Worm (Caenorhabditis elegans) whole organism, L3 larva: ENCODE measurements around the gene emb-1.

Experiments
- R02D3.7 ChIP-seq: fragments of 150-350 bp; optimal IDR thresholded peaks from 2 replicates; lab custom pipeline; 2014; ENCODE audit warnings: missing biosample characterization, missing genetic modification characterization
- ceh-82 ChIP-seq: fragments of 150-350 bp; optimal IDR thresholded peaks from 2 replicates; lab custom pipeline; 2014; ENCODE audit warnings: missing biosample characterization, missing genetic modification characterization
- daf-12 ChIP-seq: fragments of 150-350 bp; optimal IDR thresholded peaks from 2 replicates; lab custom pipeline; 2014; ENCODE audit warnings: missing biosample characterization, missing genetic modification reagents, missing genetic modification characterization
- egl-5 ChIP-seq: fragments of 150-350 bp; optimal IDR thresholded peaks from 2 replicates; lab custom pipeline; 2017; ENCODE audit warnings: missing biosample characterization, missing genetic modification reagents, missing genetic modification characterization, inconsistent platforms
- elt-2 ChIP-seq: sonication (generic microtip); optimal IDR thresholded peaks from 2 replicates; lab custom pipeline; 2016; ENCODE audit warnings: missing genetic modification reagents, mild to moderate bottlenecking, missing genetic modification characterization, missing compliant biosample characterization
- eor-1 ChIP-seq, 2 experiments: fragments of 150-350 bp; optimal IDR thresholded peaks; 2 replicates each; lab custom pipeline; 2014 to 2018; ENCODE audit warnings: missing biosample characterization in 2 of 2, missing genetic modification characterization in 2 of 2
- fkh-2 ChIP-seq: fragments of 150-350 bp; optimal IDR thresholded peaks from 2 replicates; lab custom pipeline; 2014; ENCODE audit warnings: missing biosample characterization, missing genetic modification reagents, missing genetic modification characterization
- fos-1 ChIP-seq: fragments of 150-350 bp; optimal IDR thresholded peaks from 2 replicates; lab custom pipeline; 2014; ENCODE audit warnings: missing biosample characterization, missing genetic modification characterization
- hmg-11 ChIP-seq: sonication (generic microtip); optimal IDR thresholded peaks from 2 replicates; lab custom pipeline; 2016; ENCODE audit warnings: missing genetic modification characterization, missing compliant biosample characterization
- jun-1 ChIP-seq: fragments of 150-350 bp; optimal IDR thresholded peaks from 2 replicates; lab custom pipeline; 2014; ENCODE audit warnings: missing biosample characterization, missing genetic modification reagents, missing genetic modification characterization
- lin-15B ChIP-seq: fragments of 150-350 bp; optimal IDR thresholded peaks from 2 replicates; lab custom pipeline; 2014; ENCODE audit warnings: missing biosample characterization, missing genetic modification characterization
- lin-39 ChIP-seq: fragments of 150-350 bp; optimal IDR thresholded peaks from 2 replicates; lab custom pipeline; 2018; ENCODE audit warnings: missing biosample characterization, missing genetic modification reagents, missing genetic modification characterization
- lsy-12 ChIP-seq: sonication (generic microtip); optimal IDR thresholded peaks from 2 replicates; lab custom pipeline; 2016; ENCODE audit warnings: mild to moderate bottlenecking, missing genetic modification characterization, missing compliant biosample characterization
- nfya-1 ChIP-seq: sonication (generic microtip); optimal IDR thresholded peaks from 2 replicates; lab custom pipeline; 2017; ENCODE audit warnings: missing genetic modification characterization, mild to moderate bottlenecking, missing compliant biosample characterization, antibody characterized with exemption, moderate library complexity; ENCODE audit not compliant: insufficient read depth
- nhr-11 ChIP-seq: fragments of 150-350 bp; optimal IDR thresholded peaks from 2 replicates; lab custom pipeline; 2014; ENCODE audit warnings: missing biosample characterization, missing genetic modification characterization
- nhr-12 ChIP-seq: fragments of 150-350 bp; optimal IDR thresholded peaks from 2 replicates; lab custom pipeline; 2014; ENCODE audit warnings: missing biosample characterization, missing genetic modification characterization
- nhr-23 ChIP-seq: fragments of 150-350 bp; optimal IDR thresholded peaks from 2 replicates; lab custom pipeline; 2014; ENCODE audit warnings: missing biosample characterization, missing genetic modification reagents, missing genetic modification characterization
- nhr-237 ChIP-seq: fragments of 150-350 bp; optimal IDR thresholded peaks from 2 replicates; lab custom pipeline; 2014; ENCODE audit warnings: missing biosample characterization, missing genetic modification characterization
- nhr-28 ChIP-seq: fragments of 150-350 bp; optimal IDR thresholded peaks from 2 replicates; lab custom pipeline; 2014; ENCODE audit warnings: missing biosample characterization, missing genetic modification characterization
- nhr-43 ChIP-seq: sonication (generic microtip); optimal IDR thresholded peaks from 2 replicates; lab custom pipeline; 2016; ENCODE audit warnings: mild to moderate bottlenecking, missing genetic modification characterization, missing compliant biosample characterization; ENCODE audit not compliant: poor library complexity, severe bottlenecking
- nhr-67 ChIP-seq: fragments of 150-350 bp; optimal IDR thresholded peaks from 2 replicates; lab custom pipeline; 2014; ENCODE audit warnings: missing biosample characterization, missing genetic modification characterization
- nhr-76 ChIP-seq: fragments of 150-350 bp; sonication (generic microtip); optimal IDR thresholded peaks from 5 replicates; lab custom pipeline; 2014; ENCODE audit warnings: missing biosample characterization, missing genetic modification characterization
- nhr-77 ChIP-seq: fragments of 150-350 bp; optimal IDR thresholded peaks from 2 replicates; lab custom pipeline; 2014; ENCODE audit warnings: missing biosample characterization, missing genetic modification characterization
- pha-4 ChIP-seq: fragments of 150-350 bp; optimal IDR thresholded peaks from 2 replicates; lab custom pipeline; 2014; ENCODE audit warnings: missing biosample characterization, missing genetic modification reagents, missing genetic modification characterization
- pqm-1 ChIP-seq: fragments of 150-350 bp; optimal IDR thresholded peaks from 2 replicates; lab custom pipeline; 2017; ENCODE audit warnings: missing biosample characterization, missing genetic modification characterization, inconsistent platforms
- sea-2 ChIP-seq: fragments of 150-350 bp; sonication (generic microtip); optimal IDR thresholded peaks from 4 replicates; lab custom pipeline; 2014; ENCODE audit warnings: missing biosample characterization, missing genetic modification reagents, missing genetic modification characterization
- skn-1 ChIP-seq: fragments of 150-350 bp; optimal IDR thresholded peaks from 2 replicates; lab custom pipeline; 2014; ENCODE audit warnings: missing biosample characterization, missing genetic modification characterization
- snpc-4 ChIP-seq: fragments of 150-350 bp; optimal IDR thresholded peaks from 2 replicates; lab custom pipeline; 2014; ENCODE audit warnings: missing biosample characterization, missing genetic modification characterization
- tbx-2 ChIP-seq: sonication (generic microtip); optimal IDR thresholded peaks from 2 replicates; lab custom pipeline; 2016; ENCODE audit warnings: mild to moderate bottlenecking, missing genetic modification characterization, missing compliant biosample characterization
- unc-39 ChIP-seq: sonication (generic microtip); optimal IDR thresholded peaks from 4 replicates; lab custom pipeline; 2017; ENCODE audit warnings: missing biosample characterization, missing genetic modification characterization
- unc-62 ChIP-seq: fragments of 150-350 bp; sonication (generic microtip); optimal IDR thresholded peaks from 4 replicates; lab custom pipeline; 2014; ENCODE audit warnings: missing biosample characterization, missing genetic modification reagents, missing genetic modification characterization
- zag-1 ChIP-seq: fragments of 150-350 bp; optimal IDR thresholded peaks from 2 replicates; lab custom pipeline; 2014; ENCODE audit warnings: missing biosample characterization, missing genetic modification characterization
- ztf-11 ChIP-seq: fragments of 150-350 bp; optimal IDR thresholded peaks from 2 replicates; lab custom pipeline; 2014; ENCODE audit warnings: missing biosample characterization, missing genetic modification characterization
- ztf-4 ChIP-seq: fragments of 150-350 bp; optimal IDR thresholded peaks from 2 replicates; lab custom pipeline; 2014; ENCODE audit warnings: missing biosample characterization, missing genetic modification characterization

Gene emb-1

ce11 chrIII:5134506-5134905 is 38.7 kb upstream of the emb-1 start:
- TF ChIP-seq tbx-2 (tag; lab: Kevin White, UChicago) (peak; percentile 23), lin-39 (tag; lab: Kevin White, UChicago) (no peak), nfya-1 (tag; lab: Kevin White, UChicago) (peak; percentile 49)
- TF ChIP-seq, all 47 proteins: peak for 2

ce11 chrIII:5136033-5136597 is 37.1 kb upstream of the emb-1 start, which contains the start of gene tbx-2:
tbx-2 (minus strand) TSS chrIII:5136296.
- no peak for TF ChIP-seq nhr-67 (tag; lab: Kevin White, UChicago)
- TF ChIP-seq nfya-1 (tag; lab: Kevin White, UChicago) = peak; percentile 97
- TF ChIP-seq fkh-2 (tag; lab: Kevin White, UChicago) = no peak
- no peak for TF ChIP-seq nhr-23 (tag; lab: Kevin White, UChicago)
- TF ChIP-seq jun-1 = no peak
- TF ChIP-seq elt-2 (tag; lab: Kevin White, UChicago) = peak; percentile 8
- TF ChIP-seq tbx-2 (tag; lab: Kevin White, UChicago) = peak; percentile 90
- TF ChIP-seq eor-1 (tag; optimal IDR thresholded peaks at IDR 0.05; lab: Kevin White, UChicago) = no peak
- TF ChIP-seq nhr-77 (tag; lab: Kevin White, UChicago) = no peak
- no peak for TF ChIP-seq ceh-82
- TF ChIP-seq lin-15B = no peak
- TF ChIP-seq nhr-76 (tag; lab: Kevin White, UChicago) = no peak
- TF ChIP-seq lin-39 (tag; lab: Kevin White, UChicago) = no peak
- TF ChIP-seq hmg-11 (tag; lab: Kevin White, UChicago) = no peak

- no peak for TF ChIP-seq fkh-2 (tag; lab: Kevin White, UChicago)
- TF ChIP-seq pha-4 (tag; lab: Kevin White, UChicago) = peak; percentile 19
- peak; percentile 79 for TF ChIP-seq elt-2 (tag; lab: Kevin White, UChicago)
- TF ChIP-seq ceh-82 = no peak
- TF ChIP-seq pqm-1 (tag; lab: Kevin White, UChicago) = peak; percentile 70
- TF ChIP-seq nhr-23 (tag; lab: Kevin White, UChicago) = no peak
Measured at ce11 chrIII:5137099-5137498, 36.1 kb upstream of the emb-1 start.

DNA sequence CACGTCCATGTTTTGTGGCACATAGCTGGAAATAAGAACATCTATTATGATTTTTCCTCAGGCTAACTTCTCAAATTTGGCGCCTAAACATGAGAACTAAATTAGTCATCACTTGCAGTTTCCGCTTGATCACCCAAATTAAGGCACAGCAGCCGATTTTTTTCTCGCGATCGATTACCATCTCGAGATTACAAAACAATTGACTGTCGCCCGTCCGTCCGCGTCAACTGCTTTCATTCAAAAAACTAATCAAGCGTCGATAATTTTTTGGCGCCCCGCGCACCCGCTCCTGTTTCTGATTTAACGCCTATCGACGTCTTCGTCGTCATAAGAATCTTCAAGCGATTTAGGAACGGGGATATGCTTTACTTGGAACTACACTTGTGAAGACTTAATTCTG is 35.6 kb upstream of the emb-1 start:
- TF ChIP-seq tbx-2 (tag; lab: Kevin White, UChicago) (peak; percentile 53), nhr-12 (tag; lab: Kevin White, UChicago) (no peak)

DNA sequence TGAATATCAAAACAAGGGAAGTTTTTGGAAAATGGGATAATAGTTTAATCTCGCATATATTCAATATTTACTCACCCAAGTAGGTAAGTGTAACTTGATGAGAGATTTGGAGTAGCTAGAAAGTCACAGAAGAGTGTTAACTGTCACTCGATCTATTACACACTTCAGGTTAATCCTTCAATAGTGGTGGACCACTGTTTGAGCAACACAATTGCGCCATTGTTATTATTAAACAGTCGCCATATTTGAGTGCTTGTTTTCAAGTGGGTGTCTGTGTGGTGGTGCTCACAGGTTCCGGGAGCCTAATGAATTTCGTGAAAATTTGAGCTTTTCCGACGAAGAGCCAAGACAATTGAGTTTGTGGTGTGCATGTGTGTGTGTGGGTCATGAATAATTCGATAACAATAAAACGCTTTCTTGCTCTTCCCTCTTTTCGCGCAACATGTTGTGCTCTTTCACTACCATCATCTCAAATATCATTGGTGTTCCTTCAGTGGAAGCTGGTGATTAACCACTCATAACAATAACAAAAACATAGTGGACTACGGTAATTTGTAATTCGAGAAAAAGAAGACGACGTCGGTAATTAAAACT is 34.2 kb upstream of the emb-1 start:
- TF ChIP-seq nhr-77 (tag; lab: Kevin White, UChicago) = no peak
- no peak for TF ChIP-seq lin-39 (tag; lab: Kevin White, UChicago)
- no peak for TF ChIP-seq R02D3.7 (tag; lab: Kevin White, UChicago)
- TF ChIP-seq nhr-43 = no peak
- TF ChIP-seq skn-1 = no peak
- no peak for TF ChIP-seq nhr-76 (tag; lab: Kevin White, UChicago)
- no peak for TF ChIP-seq ceh-82
- no peak for TF ChIP-seq nfya-1 (tag; lab: Kevin White, UChicago)
- TF ChIP-seq ztf-11 (tag; lab: Kevin White, UChicago) = no peak
- TF ChIP-seq nhr-28 (tag; lab: Kevin White, UChicago) = no peak
- TF ChIP-seq jun-1 = no peak
- TF ChIP-seq lsy-12 = no peak
- no peak for TF ChIP-seq unc-62 (GFP tag; lab: Kevin White, UChicago)
- no peak for TF ChIP-seq snpc-4 (tag; lab: Kevin White, UChicago)
- no peak for TF ChIP-seq sea-2 (GFP tag; lab: Kevin White, UChicago)
- TF ChIP-seq fkh-2 (tag; lab: Kevin White, UChicago) = no peak
- TF ChIP-seq pha-4 (tag; lab: Kevin White, UChicago) = no peak
- no peak for TF ChIP-seq unc-39 (tag; lab: Kevin White, UChicago)
- TF ChIP-seq tbx-2 (tag; lab: Kevin White, UChicago) = no peak

DNA sequence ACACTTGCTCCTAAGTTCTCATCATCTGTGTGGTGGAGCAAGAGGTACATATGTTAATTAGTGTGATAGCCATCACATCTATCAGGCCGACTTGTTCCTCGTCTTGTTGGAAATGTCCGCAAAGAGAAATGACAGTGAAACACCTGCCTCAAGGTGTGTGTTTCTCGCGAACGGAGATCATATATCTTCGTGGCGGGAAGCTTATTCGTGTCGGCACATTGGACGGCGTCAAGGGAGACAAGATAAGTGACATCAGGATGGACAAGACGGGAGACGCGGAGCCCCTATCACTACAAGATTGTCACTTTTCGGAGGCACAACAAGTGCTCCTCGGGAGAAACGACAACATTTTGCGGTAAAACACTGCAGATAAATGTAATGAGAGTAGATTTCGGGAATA is 33.5 kb upstream of the emb-1 start:
- TF ChIP-seq elt-2 (tag; lab: Kevin White, UChicago) = no peak
- no peak for TF ChIP-seq daf-12
- TF ChIP-seq egl-5 (tag; lab: Kevin White, UChicago) = no peak
- TF ChIP-seq nhr-237 (tag; lab: Kevin White, UChicago) = no peak
- TF ChIP-seq fos-1 (tag; lab: Kevin White, UChicago) = no peak
- TF ChIP-seq nhr-43 = no peak
- no peak for TF ChIP-seq zag-1 (tag; lab: Kevin White, UChicago)
- no peak for TF ChIP-seq tbx-2 (tag; lab: Kevin White, UChicago)
- TF ChIP-seq nhr-11 (tag; lab: Kevin White, UChicago) = no peak
- no peak for TF ChIP-seq nhr-28 (tag; lab: Kevin White, UChicago)
- TF ChIP-seq eor-1 (tag; optimal IDR thresholded peaks at IDR 0.05; lab: Kevin White, UChicago) = no peak
- TF ChIP-seq nhr-77 (tag; lab: Kevin White, UChicago) = no peak
- no peak for TF ChIP-seq ztf-4 (tag; lab: Kevin White, UChicago)
- TF ChIP-seq R02D3.7 (tag; lab: Kevin White, UChicago) = no peak
- no peak for TF ChIP-seq snpc-4 (tag; lab: Kevin White, UChicago)
